Fruit fly (Drosophila melanogaster) whole organism, pupa: ENCODE results near the gene cmpy.
A peak's percentile ranks its signal among the peaks of the same experiment; 100 is the strongest.

ENCODE experiments used
- CG12605 ChIP-seq: fragments of 200-800 bp; sonication (Bioruptor generic); IDR thresholded peaks from 2 replicates; pipeline ENCODE4 v1.3.6; 2022; ENCODE audit warnings: missing biosample characterization, missing genetic modification characterization
- CG13204 ChIP-seq: fragments of 200-800 bp; sonication (Bioruptor generic); optimal IDR thresholded peaks from 2 replicates; lab custom pipeline; 2018; ENCODE audit warnings: missing biosample characterization, mild to moderate bottlenecking, missing genetic modification characterization, moderate library complexity
- CG14655 ChIP-seq: fragments of 200-800 bp; sonication (Bioruptor generic); optimal IDR thresholded peaks from 3 replicates; lab custom pipeline; 2017; ENCODE audit warnings: mild to moderate bottlenecking, missing biosample characterization, missing genetic modification reagents, missing genetic modification characterization
- CG15710 ChIP-seq: fragments of 200-800 bp; sonication (Bioruptor generic); optimal IDR thresholded peaks from 2 replicates; lab custom pipeline; 2018; ENCODE audit warnings: missing biosample characterization, mild to moderate bottlenecking, missing genetic modification characterization, moderate library complexity
- CG17806 ChIP-seq: fragments of 200-800 bp; sonication (Bioruptor generic); optimal IDR thresholded peaks from 2 replicates; lab custom pipeline; 2018; ENCODE audit warnings: missing biosample characterization, mild to moderate bottlenecking, missing genetic modification characterization, moderate library complexity
- CG32121 ChIP-seq: fragments of 200-800 bp; sonication (Bioruptor generic); IDR thresholded peaks from 2 replicates; pipeline ENCODE4 v1.3.6; 2022; ENCODE audit warnings: missing biosample characterization, missing genetic modification characterization
- CG34367 ChIP-seq: fragments of 200-800 bp; sonication (Bioruptor generic); optimal IDR thresholded peaks from 2 replicates; lab custom pipeline; 2018; ENCODE audit warnings: missing biosample characterization, mild to moderate bottlenecking, missing genetic modification characterization
- CG4496 ChIP-seq: fragments of 200-800 bp; sonication (Bioruptor generic); IDR thresholded peaks from 3 replicates; pipeline ENCODE4 v1.3.6; 2022; ENCODE audit warnings: missing biosample characterization, missing genetic modification characterization
- CG8159 ChIP-seq: fragments of 200-800 bp; sonication (Bioruptor generic); optimal IDR thresholded peaks from 3 replicates; lab custom pipeline; 2018; ENCODE audit warnings: missing biosample characterization, mild to moderate bottlenecking, missing genetic modification characterization, moderate library complexity
- CG8301 ChIP-seq: fragments of 200-800 bp; sonication (Bioruptor generic); optimal IDR thresholded peaks from 2 replicates; lab custom pipeline; 2018; ENCODE audit warnings: missing biosample characterization, mild to moderate bottlenecking, missing genetic modification characterization
- Ets98B ChIP-seq: fragments of 200-800 bp; sonication (Bioruptor generic); IDR thresholded peaks from 2 replicates; pipeline ENCODE4 v1.3.6; 2022; ENCODE audit warnings: missing biosample characterization, missing genetic modification characterization
- Pif1A ChIP-seq: fragments of 200-800 bp; sonication (Bioruptor generic); optimal IDR thresholded peaks from 3 replicates; lab custom pipeline; 2016; ENCODE audit warnings: missing biosample characterization, missing genetic modification characterization
- Pif1B ChIP-seq: fragments of 200-800 bp; sonication (Bioruptor generic); optimal IDR thresholded peaks from 3 replicates; lab custom pipeline; 2016; ENCODE audit warnings: missing biosample characterization, missing genetic modification characterization
- Snoo ChIP-seq: fragments of 200-800 bp; sonication (Bioruptor generic); optimal IDR thresholded peaks from 3 replicates; lab custom pipeline; 2017; ENCODE audit warnings: missing biosample characterization, mild to moderate bottlenecking, missing genetic modification characterization, inconsistent platforms
- fd96Ca ChIP-seq: fragments of 200-800 bp; sonication (Bioruptor generic); IDR thresholded peaks from 3 replicates; pipeline ENCODE4 v1.3.6; 2022; ENCODE audit warnings: missing biosample characterization, missing genetic modification characterization
- gl ChIP-seq: fragments of 200-800 bp; sonication (Bioruptor generic); optimal IDR thresholded peaks from 2 replicates; lab custom pipeline; 2018; ENCODE audit warnings: missing biosample characterization, mild to moderate bottlenecking, missing genetic modification characterization

cmpy gene

DNA sequence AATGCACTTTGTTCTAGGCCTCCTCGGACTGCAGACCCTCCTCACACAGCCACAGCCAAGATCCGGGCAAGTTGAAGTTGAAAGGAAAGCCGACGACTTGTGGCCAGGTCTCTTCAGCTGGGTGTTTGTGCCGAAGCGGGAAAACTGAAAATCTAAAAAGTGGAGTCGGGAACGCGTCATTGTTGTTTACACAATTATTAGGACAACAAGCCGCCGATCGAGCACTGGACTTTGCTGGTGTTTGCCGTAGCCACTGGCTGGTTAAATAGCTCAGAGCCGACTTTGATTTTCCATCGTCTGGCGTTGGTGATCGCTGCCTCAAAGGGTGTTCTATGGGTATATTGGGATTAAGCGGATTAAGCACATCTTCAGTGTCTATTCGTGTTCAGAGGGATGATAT lies 51.6 kb downstream of the cmpy start:
- TF ChIP-seq CG14655 (GFP tag; lab: Kevin White, UChicago) (peak; percentile 13), CG17806 (tag; lab: Kevin White, UChicago) (no peak), CG34367 (tag; lab: Kevin White, UChicago) (no peak)

DNA sequence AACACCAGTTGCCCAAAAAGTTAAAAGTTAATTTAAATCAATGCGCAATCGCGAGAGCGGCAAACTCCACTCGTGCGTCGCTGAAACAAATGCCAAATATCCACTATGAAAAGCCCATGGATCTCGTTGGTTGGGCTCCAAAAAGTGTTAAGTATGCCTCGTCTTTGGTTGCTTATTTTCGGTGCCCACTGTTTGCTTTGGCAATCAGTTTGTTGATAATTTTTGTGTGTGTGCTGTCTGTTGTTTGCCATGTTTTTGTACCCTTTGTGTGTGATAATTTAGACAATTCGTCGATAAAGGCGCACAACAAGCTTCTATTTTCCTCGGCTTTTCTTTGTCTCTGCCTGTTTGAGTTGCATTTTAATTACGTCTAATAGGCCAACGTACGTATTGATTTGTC lies 55.0 kb downstream of the cmpy start:
- no peak for TF ChIP-seq CG32121
- TF ChIP-seq CG34367 (tag; lab: Kevin White, UChicago): no peak
- TF ChIP-seq Snoo: no peak
- TF ChIP-seq CG13204: no peak
- TF ChIP-seq CG17806 (tag; lab: Kevin White, UChicago): no peak
- no peak for TF ChIP-seq gl
- no peak for TF ChIP-seq Pif1B (GFP tag; lab: Kevin White, UChicago)
- no peak for TF ChIP-seq CG14655 (GFP tag; lab: Kevin White, UChicago)
- no peak for TF ChIP-seq Ets98B (GFP tag; lab: Robert Waterston, UW)
- no peak for TF ChIP-seq CG8159 (tag; lab: Kevin White, UChicago)
- no peak for TF ChIP-seq CG15710 (tag; lab: Kevin White, UChicago)
- no peak for TF ChIP-seq CG4496 (GFP tag; lab: Robert Waterston, UW)
- TF ChIP-seq CG12605 (GFP tag; lab: Robert Waterston, UW): no peak
- TF ChIP-seq Pif1A (GFP tag; lab: Kevin White, UChicago): no peak
- no peak for TF ChIP-seq CG8301 (tag; lab: Kevin White, UChicago)
- TF ChIP-seq fd96Ca (GFP tag; lab: Robert Waterston, UW): no peak
